Fruit fly (Drosophila melanogaster) whole organism, embryonic: ENCODE results near the gene CG8349.

ENCODE experiments used
- CG10462 ChIP-seq: fragments of 200-800 bp; sonication (Bioruptor generic); optimal IDR thresholded peaks from 2 replicates; lab custom pipeline; 2016; ENCODE audit warnings: missing biosample characterization, missing genetic modification characterization
- CG11560 ChIP-seq: fragments of 200-800 bp; sonication (Bioruptor generic); IDR thresholded peaks from 3 replicates; pipeline ENCODE4 v1.3.6; 2022; ENCODE audit warnings: missing biosample characterization, missing genetic modification characterization
- CG12155 ChIP-seq: fragments of 200-800 bp; sonication (Bioruptor generic); optimal IDR thresholded peaks from 3 replicates; lab custom pipeline; 2016; ENCODE audit warnings: missing biosample characterization, missing genetic modification characterization
- CG12219 ChIP-seq: fragments of 200-800 bp; sonication (Bioruptor generic); optimal IDR thresholded peaks from 3 replicates; lab custom pipeline; 2018; ENCODE audit warnings: missing biosample characterization, mild to moderate bottlenecking, missing genetic modification characterization
- CG12299 ChIP-seq: fragments of 200-800 bp; sonication (Bioruptor generic); optimal IDR thresholded peaks from 2 replicates; lab custom pipeline; 2018; ENCODE audit warnings: missing biosample characterization, mild to moderate bottlenecking, missing genetic modification characterization
- CG13123 ChIP-seq: fragments of 200-800 bp; sonication (Bioruptor generic); optimal IDR thresholded peaks from 2 replicates; lab custom pipeline; 2016; ENCODE audit warnings: missing biosample characterization, missing genetic modification characterization
- CG13296 ChIP-seq: fragments of 200-800 bp; sonication (Bioruptor generic); optimal IDR thresholded peaks from 3 replicates; lab custom pipeline; 2018; ENCODE audit warnings: missing biosample characterization, mild to moderate bottlenecking, missing genetic modification characterization
- CG14667 ChIP-seq: fragments of 200-800 bp; sonication (Bioruptor generic); IDR thresholded peaks from 2 replicates; pipeline ENCODE4 v1.3.6; 2022; ENCODE audit warnings: missing biosample characterization, missing genetic modification characterization
- CG15479 ChIP-seq: fragments of 200-800 bp; sonication (Bioruptor generic); optimal IDR thresholded peaks from 3 replicates; lab custom pipeline; 2019; ENCODE audit warnings: missing biosample characterization, mild to moderate bottlenecking, missing genetic modification characterization, moderate library complexity
- CG15601 ChIP-seq: fragments of 200-800 bp; sonication (Bioruptor generic); optimal IDR thresholded peaks from 3 replicates; lab custom pipeline; 2019; ENCODE audit warnings: missing biosample characterization, mild to moderate bottlenecking, missing genetic modification characterization, moderate library complexity
- CG17361 ChIP-seq: fragments of 200-800 bp; sonication (Bioruptor generic); IDR thresholded peaks from 3 replicates; pipeline ENCODE4 v1.3.6; 2022; ENCODE audit warnings: missing biosample characterization, missing genetic modification characterization
- CG2129 ChIP-seq: fragments of 200-800 bp; sonication (Bioruptor generic); IDR thresholded peaks from 2 replicates; pipeline ENCODE4 v1.3.6; 2022; ENCODE audit warnings: missing biosample characterization, missing genetic modification characterization; ENCODE audit not compliant: partially characterized antibody
- CG31224 ChIP-seq: fragments of 200-800 bp; sonication (Bioruptor generic); IDR thresholded peaks from 2 replicates; pipeline ENCODE4 v1.3.6; 2022; ENCODE audit warnings: missing biosample characterization, missing genetic modification characterization
- CG33557 ChIP-seq: fragments of 200-800 bp; sonication (Bioruptor generic); optimal IDR thresholded peaks from 2 replicates; lab custom pipeline; 2019; ENCODE audit warnings: missing biosample characterization, mild to moderate bottlenecking, missing genetic modification characterization, moderate library complexity
- CG3838 ChIP-seq: fragments of 200-800 bp; sonication (Bioruptor generic); optimal IDR thresholded peaks from 3 replicates; lab custom pipeline; 2016; ENCODE audit warnings: missing biosample characterization, missing genetic modification characterization
- CG4404 ChIP-seq: fragments of 200-800 bp; sonication (Bioruptor generic); IDR thresholded peaks from 2 replicates; pipeline ENCODE4 v1.3.6; 2022; ENCODE audit warnings: missing biosample characterization, missing genetic modification characterization
- CG4820 ChIP-seq: fragments of 200-800 bp; sonication (Bioruptor generic); optimal IDR thresholded peaks from 3 replicates; lab custom pipeline; 2016; ENCODE audit warnings: missing biosample characterization, missing genetic modification characterization
- CG5180 ChIP-seq: fragments of 200-800 bp; sonication (Bioruptor generic); optimal IDR thresholded peaks from 3 replicates; lab custom pipeline; 2017; ENCODE audit warnings: missing biosample characterization, missing genetic modification characterization, mild to moderate bottlenecking, moderate library complexity, missing genetic modification reagents
- CG5245 ChIP-seq: fragments of 200-800 bp; sonication (Bioruptor generic); optimal IDR thresholded peaks from 3 replicates; lab custom pipeline; 2016; ENCODE audit warnings: missing biosample characterization, missing genetic modification characterization
- CG7839 ChIP-seq: fragments of 200-800 bp; sonication (Bioruptor generic); optimal IDR thresholded peaks from 3 replicates; lab custom pipeline; 2018; ENCODE audit warnings: missing biosample characterization, mild to moderate bottlenecking, missing genetic modification characterization, moderate library complexity
- CG7928 ChIP-seq: fragments of 200-800 bp; sonication (Bioruptor generic); optimal IDR thresholded peaks from 2 replicates; lab custom pipeline; 2017; ENCODE audit warnings: missing biosample characterization, mild to moderate bottlenecking, missing genetic modification characterization
- CG9817 ChIP-seq: fragments of 200-800 bp; sonication (Bioruptor generic); optimal IDR thresholded peaks from 2 replicates; lab custom pipeline; 2018; ENCODE audit warnings: missing biosample characterization, mild to moderate bottlenecking, missing genetic modification characterization, moderate library complexity
- CG9932 ChIP-seq: fragments of 200-800 bp; sonication (Bioruptor generic); IDR thresholded peaks from 2 replicates; pipeline ENCODE4 v1.3.6; 2022; ENCODE audit warnings: missing biosample characterization, missing genetic modification characterization
- Dad ChIP-seq: fragments of 200-800 bp; sonication (Bioruptor generic); optimal IDR thresholded peaks from 3 replicates; lab custom pipeline; 2016; ENCODE audit warnings: missing biosample characterization, missing genetic modification characterization
- Dref ChIP-seq: fragments of 200-800 bp; sonication (Bioruptor generic); IDR thresholded peaks from 2 replicates; pipeline ENCODE4 v1.3.6; 2022; ENCODE audit warnings: missing biosample characterization, missing genetic modification characterization
- Eip74EF ChIP-seq, 2 experiments: fragments of 200-800 bp in 1 of 2; fragments of >200 bp in 1 of 2; sonication (Bioruptor generic) in 1 of 2; optimal IDR thresholded peaks; 2 replicates each; lab custom pipeline; 2017 to 2019; ENCODE audit warnings: missing biosample characterization in 2 of 2, missing genetic modification characterization in 2 of 2, mild to moderate bottlenecking in 1 of 2, moderate library complexity in 1 of 2
- Myb ChIP-seq: fragments of 200-800 bp; sonication (Bioruptor generic); optimal IDR thresholded peaks from 2 replicates; lab custom pipeline; 2016; ENCODE audit warnings: missing biosample characterization, missing genetic modification characterization
- Stat92E ChIP-seq, 3 experiments: fragments of >200 bp in 2 of 3; fragments of 200-800 bp in 1 of 3; sonication (Bioruptor generic) in 1 of 3; optimal IDR thresholded peaks; 2 replicates each; lab custom pipeline; 2017 to 2019; ENCODE audit warnings: missing biosample characterization in 3 of 3, missing genetic modification characterization in 3 of 3, mild to moderate bottlenecking in 1 of 3, moderate library complexity in 1 of 3
- Tbp ChIP-seq: fragments of >200 bp; optimal IDR thresholded peaks from 2 replicates; lab custom pipeline; 2018; ENCODE audit warnings: missing biosample characterization, missing genetic modification characterization
- Xrp1 ChIP-seq: fragments of 200-800 bp; sonication (Bioruptor generic); IDR thresholded peaks from 2 replicates; pipeline ENCODE4 v1.3.6; 2022; ENCODE audit warnings: missing biosample characterization, missing genetic modification characterization
- ac ChIP-seq: fragments of 200-800 bp; sonication (Bioruptor generic); optimal IDR thresholded peaks from 3 replicates; lab custom pipeline; 2017; ENCODE audit warnings: missing biosample characterization, mild to moderate bottlenecking, missing genetic modification characterization
- aop ChIP-seq: fragments of 200-800 bp; sonication (Bioruptor generic); IDR thresholded peaks from 2 replicates; pipeline ENCODE4 v1.3.6; 2022; ENCODE audit warnings: missing biosample characterization, missing genetic modification characterization
- ap ChIP-seq: fragments of 200-800 bp; sonication (Bioruptor generic); IDR thresholded peaks from 2 replicates; pipeline ENCODE4 v1.3.6; 2022; ENCODE audit warnings: missing biosample characterization, missing genetic modification characterization
- bowl ChIP-seq: fragments of 200-800 bp; sonication (Bioruptor generic); IDR thresholded peaks from 2 replicates; pipeline ENCODE4 v1.3.6; 2022; ENCODE audit warnings: missing biosample characterization, missing genetic modification characterization
- cato ChIP-seq: fragments of 200-800 bp; sonication (Bioruptor generic); optimal IDR thresholded peaks from 2 replicates; lab custom pipeline; 2016; ENCODE audit warnings: missing biosample characterization, missing genetic modification characterization, borderline replicate concordance
- chn ChIP-seq: fragments of 200-800 bp; sonication (Bioruptor generic); optimal IDR thresholded peaks from 2 replicates; lab custom pipeline; 2016; ENCODE audit warnings: missing biosample characterization, missing genetic modification characterization
- danr ChIP-seq: fragments of 200-800 bp; sonication (Bioruptor generic); IDR thresholded peaks from 2 replicates; pipeline ENCODE4 v1.3.6; 2022; ENCODE audit warnings: missing biosample characterization, missing genetic modification characterization
- gce ChIP-seq: fragments of 200-800 bp; sonication (Bioruptor generic); IDR thresholded peaks from 3 replicates; pipeline ENCODE4 v1.3.6; 2022; ENCODE audit warnings: missing biosample characterization, missing genetic modification characterization
- ken ChIP-seq: fragments of 200-800 bp; sonication (Bioruptor generic); IDR thresholded peaks from 3 replicates; pipeline ENCODE4 v1.3.6; 2022; ENCODE audit warnings: missing biosample characterization, missing genetic modification characterization
- nom ChIP-seq: fragments of 200-800 bp; sonication (Bioruptor generic); optimal IDR thresholded peaks from 2 replicates; lab custom pipeline; 2017; ENCODE audit warnings: missing biosample characterization, missing genetic modification characterization, mild to moderate bottlenecking, moderate library complexity, missing genetic modification reagents
- otp ChIP-seq: fragments of 200-800 bp; sonication (Bioruptor generic); IDR thresholded peaks from 3 replicates; pipeline ENCODE4, ENCODE4 v1.3.6; 2022; ENCODE audit warnings: missing biosample characterization, missing genetic modification characterization
- sens-2 ChIP-seq: fragments of 200-800 bp; sonication (Bioruptor generic); IDR thresholded peaks from 2 replicates; pipeline ENCODE4 v1.3.6; 2022; ENCODE audit warnings: missing biosample characterization, missing genetic modification characterization
- stc ChIP-seq: fragments of 200-800 bp; sonication (Bioruptor generic); IDR thresholded peaks from 2 replicates; pipeline ENCODE4 v1.3.6; 2022; ENCODE audit warnings: missing biosample characterization, missing genetic modification characterization
- stwl ChIP-seq: fragments of 200-800 bp; sonication (Bioruptor generic); optimal IDR thresholded peaks from 3 replicates; lab custom pipeline; 2018; ENCODE audit warnings: missing biosample characterization, mild to moderate bottlenecking, missing genetic modification characterization, moderate library complexity
- trh ChIP-seq: fragments of 200-800 bp; sonication (Bioruptor generic); optimal IDR thresholded peaks from 2 replicates; lab custom pipeline; 2016; ENCODE audit warnings: missing biosample characterization, missing genetic modification characterization
- tx ChIP-seq: fragments of 200-800 bp; sonication (Bioruptor generic); optimal IDR thresholded peaks from 2 replicates; lab custom pipeline; 2016; ENCODE audit warnings: missing biosample characterization, missing genetic modification characterization
- zf30C ChIP-seq: fragments of 200-800 bp; sonication (Bioruptor generic); optimal IDR thresholded peaks from 3 replicates; lab custom pipeline; 2018; ENCODE audit warnings: missing biosample characterization, mild to moderate bottlenecking, missing genetic modification characterization
- zfh1 ChIP-seq: fragments of 200-800 bp; sonication (Bioruptor generic); IDR thresholded peaks from 3 replicates; pipeline ENCODE4 v1.3.6; 2022; ENCODE audit warnings: missing biosample characterization, missing genetic modification characterization

CG8349 gene

dm6 chr2L:8239712-8240245, 24.1 kb downstream of the CG8349 start, which contains the start of gene Pvr (continued):
- TF ChIP-seq otp (0 out of 3 replicates have a peak, but pooled peaks have one; percentile 8), CG4820 (GFP tag; lab: Kevin White, UChicago) (no peak), CG17361 (GFP tag; lab: Robert Waterston, UW) (no peak), stwl (peak; percentile 94), CG4404 (no peak), nom (GFP tag; lab: Kevin White, UChicago) (no peak), CG9932 (GFP tag; lab: Robert Waterston, UW) (no peak; the same call in 1 of the 2 replicates), aop (no peak), CG12155 (GFP tag; lab: Kevin White, UChicago) (no peak), ap (no peak), CG5245 (GFP tag; lab: Kevin White, UChicago) (no peak), Dad (GFP tag; lab: Kevin White, UChicago) (peak; percentile 23), CG11560 (no peak; the same call in 2 of the 3 replicates), CG2129 (peak; percentile 75), tx (GFP tag; lab: Kevin White, UChicago) (no peak), CG33557 (GFP tag; lab: Kevin White, UChicago) (peak; percentile 6), sens-2 (GFP tag; lab: Robert Waterston, UW) (no peak), ac (GFP tag; lab: Kevin White, UChicago) (no peak), zf30C (GFP tag; lab: Kevin White, UChicago) (no peak), CG7928 (GFP tag; lab: Kevin White, UChicago) (no peak), bowl (GFP tag; lab: Robert Waterston, UW) (no peak), CG14667 (GFP tag; lab: Robert Waterston, UW) (no peak), danr (GFP tag; lab: Robert Waterston, UW) (no peak), CG12219 (GFP tag; lab: Kevin White, UChicago) (no peak), CG10462 (GFP tag; lab: Kevin White, UChicago) (no peak)

dm6 chr2L:8241700-8242099, 26.0 kb downstream of the CG8349 start, which contains the start of gene Spn28F:
Gene Spn28F, minus strand, starts transcription at chr2L:8241800.
- no peak for TF ChIP-seq CG9817 (tag; lab: Kevin White, UChicago)
- no peak for TF ChIP-seq CG7839 (tag; lab: Kevin White, UChicago)
- no peak for TF ChIP-seq Xrp1 (GFP tag; lab: Robert Waterston, UW)
- TF ChIP-seq Stat92E (GFP tag; optimal IDR thresholded peaks at IDR 0.05; lab: Kevin White, UChicago), result no peak
- no peak for TF ChIP-seq CG3838
- TF ChIP-seq CG12299 (tag; lab: Kevin White, UChicago), result no peak
- TF ChIP-seq zfh1 (GFP tag; lab: Robert Waterston, UW), result no peak
- TF ChIP-seq Tbp (GFP tag; lab: Kevin White, UChicago), result no peak

- no peak for TF ChIP-seq CG31224 (GFP tag; lab: Robert Waterston, UW)
- TF ChIP-seq Myb (GFP tag; lab: Kevin White, UChicago), result no peak
- TF ChIP-seq chn (GFP tag; lab: Kevin White, UChicago), result no peak
- TF ChIP-seq cato (GFP tag; lab: Kevin White, UChicago), result no peak
- no peak for TF ChIP-seq ken (GFP tag; lab: Robert Waterston, UW)
- TF ChIP-seq CG15479, result no peak
- TF ChIP-seq CG9932 (GFP tag; lab: Robert Waterston, UW), result no peak
- no peak for TF ChIP-seq CG15601
- TF ChIP-seq Eip74EF (GFP tag; optimal IDR thresholded peaks at IDR 0.05; lab: Kevin White, UChicago), result no peak
- no peak for TF ChIP-seq CG13123 (GFP tag; lab: Kevin White, UChicago)
- no peak for TF ChIP-seq trh
- TF ChIP-seq gce, result no peak
- no peak for TF ChIP-seq CG13296 (GFP tag; lab: Kevin White, UChicago)
- TF ChIP-seq stc, result no peak
- TF ChIP-seq Dref (GFP tag; lab: Robert Waterston, UW), result no peak
- TF ChIP-seq CG5180 (GFP tag; lab: Kevin White, UChicago), result no peak
- TF ChIP-seq, all 482 proteins: peak for 0
These were observed 26.5 kb downstream of the CG8349 start, which contains the start of gene CG14277 for dm6 chr2L:8242186-8242585. Gene CG14277, plus strand, starts transcription at chr2L:8242486.
